Worm (Caenorhabditis elegans) whole organism, L4 larva: Measurements from ENCODE around the gene sri-72.

ENCODE experiments used
- fkh-10 ChIP-seq: fragments of 150-350 bp; optimal IDR thresholded peaks from 2 replicates; lab custom pipeline; 2014; ENCODE audit warnings: missing biosample characterization, missing genetic modification reagents, missing genetic modification characterization
- jun-1 ChIP-seq: fragments of 150-350 bp; optimal IDR thresholded peaks from 2 replicates; lab custom pipeline; 2014; ENCODE audit warnings: missing biosample characterization, missing genetic modification reagents, missing genetic modification characterization
- mxl-2 ChIP-seq: fragments of 200-800 bp; sonication (Bioruptor generic); conservative IDR thresholded peaks from 2 replicates; pipeline ENCODE4 v1.3.6; 2022; ENCODE audit warnings: missing genetic modification reagents, missing genetic modification characterization, missing compliant biosample characterization
- nhr-77 ChIP-seq: fragments of 150-350 bp; optimal IDR thresholded peaks from 2 replicates; lab custom pipeline; 2014; ENCODE audit warnings: missing biosample characterization, missing genetic modification characterization

DNA sequence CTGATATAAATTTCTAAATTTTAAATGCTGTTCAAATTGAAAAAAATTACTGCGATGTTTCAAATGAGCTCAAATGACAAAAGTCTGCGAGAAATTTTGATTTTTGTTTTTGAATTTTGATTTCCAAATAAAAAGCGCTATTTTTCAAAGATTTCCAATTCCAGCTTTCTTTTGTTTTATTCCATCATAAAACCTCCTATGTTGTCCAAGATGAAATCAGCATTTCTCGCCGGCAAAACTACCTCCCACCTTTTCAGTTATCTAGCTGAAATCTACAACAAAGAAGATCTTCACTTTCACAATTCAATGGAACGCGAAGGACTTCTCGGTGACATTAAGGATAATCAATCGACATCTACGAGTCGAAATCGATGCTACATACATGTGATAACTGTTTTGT, 11.0 kb upstream of the sri-72 start, which contains the start of gene K06H6.4:
- TF ChIP-seq jun-1 (tag; lab: Kevin White, UChicago) (no peak), mxl-2 (GFP tag; lab: Robert Waterston, UW) (no peak), nhr-77 (tag; lab: Kevin White, UChicago) (no peak), fkh-10 (GFP tag; lab: Kevin White, UChicago) (no peak)
